Fruit fly (Drosophila melanogaster): ENCODE data around the gene CG34125.

DNA sequence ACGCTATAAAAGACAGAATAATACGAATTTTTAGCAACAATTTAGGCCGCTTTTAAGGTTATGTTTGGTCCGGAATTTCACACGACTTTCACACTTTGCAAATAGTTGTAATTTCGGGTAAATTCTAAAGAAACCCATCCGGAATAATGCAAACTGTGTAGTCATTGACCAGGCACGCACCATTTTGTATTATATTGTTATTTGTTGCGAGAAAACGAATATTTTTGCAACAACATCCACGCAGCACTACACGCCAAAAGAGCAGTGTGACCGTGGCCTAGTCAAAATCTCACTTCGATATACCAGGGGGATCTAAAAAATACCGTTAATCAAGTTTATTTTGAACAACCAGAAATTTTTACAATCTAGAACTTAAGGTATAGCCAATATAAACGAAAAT, 2.0 kb downstream of the CG34125 start, which contains the start of gene eIF3i:
- no peak for TF ChIP-seq CG8478 (optimal IDR thresholded peaks at IDR 0.05)
- TF ChIP-seq psq (optimal IDR thresholded peaks at IDR 0.05): no peak
- no peak for TF ChIP-seq EcR (GFP tag; optimal IDR thresholded peaks at IDR 0.05)
- no peak for TF ChIP-seq Dll (optimal IDR thresholded peaks at IDR 0.05)
- no peak for TF ChIP-seq usp (GFP tag; optimal IDR thresholded peaks at IDR 0.05)
- TF ChIP-seq pan (optimal IDR thresholded peaks at IDR 0.05): no peak
